Worm (Caenorhabditis elegans) whole organism, L3 larva: ENCODE data around the gene zzz-1.

Experiments used
- R02D3.7 ChIP-seq: fragments of 150-350 bp; optimal IDR thresholded peaks from 2 replicates; lab custom pipeline; 2014; ENCODE audit warnings: missing biosample characterization, missing genetic modification characterization
- ZK546.5 ChIP-seq: sonication (generic microtip); optimal IDR thresholded peaks from 2 replicates; lab custom pipeline; 2017; ENCODE audit warnings: missing biosample characterization, missing genetic modification characterization
- aly-2 ChIP-seq: fragments of 150-350 bp; optimal IDR thresholded peaks from 2 replicates; lab custom pipeline; 2014; ENCODE audit warnings: missing biosample characterization, missing genetic modification characterization
- ama-1 ChIP-seq: fragments of 150-350 bp; optimal IDR thresholded peaks from 2 replicates; lab custom pipeline; 2018
- ceh-16 ChIP-seq: sonication (generic microtip); optimal IDR thresholded peaks from 2 replicates; lab custom pipeline; 2017; ENCODE audit warnings: missing biosample characterization, missing genetic modification characterization
- ceh-28 ChIP-seq: fragments of 150-350 bp; optimal IDR thresholded peaks from 2 replicates; lab custom pipeline; 2014; ENCODE audit warnings: missing biosample characterization, missing genetic modification reagents, missing genetic modification characterization
- ceh-82 ChIP-seq: fragments of 150-350 bp; optimal IDR thresholded peaks from 2 replicates; lab custom pipeline; 2014; ENCODE audit warnings: missing biosample characterization, missing genetic modification characterization
- ceh-9 ChIP-seq: sonication (generic microtip); optimal IDR thresholded peaks from 2 replicates; lab custom pipeline; 2018; ENCODE audit warnings: missing biosample characterization, missing genetic modification characterization
- egl-27 ChIP-seq: sonication (generic microtip); optimal IDR thresholded peaks from 4 replicates; lab custom pipeline; 2017; ENCODE audit warnings: missing biosample characterization, missing genetic modification reagents, missing genetic modification characterization
- egl-5 ChIP-seq: fragments of 150-350 bp; optimal IDR thresholded peaks from 2 replicates; lab custom pipeline; 2017; ENCODE audit warnings: missing biosample characterization, missing genetic modification reagents, missing genetic modification characterization, inconsistent platforms
- elt-1 ChIP-seq: fragments of 150-350 bp; optimal IDR thresholded peaks from 2 replicates; lab custom pipeline; 2014; ENCODE audit warnings: missing biosample characterization, missing genetic modification characterization
- elt-2 ChIP-seq: sonication (generic microtip); optimal IDR thresholded peaks from 2 replicates; lab custom pipeline; 2016; ENCODE audit warnings: missing genetic modification reagents, mild to moderate bottlenecking, missing genetic modification characterization, missing compliant biosample characterization
- fkh-10 ChIP-seq: sonication (generic microtip); optimal IDR thresholded peaks from 2 replicates; lab custom pipeline; 2017; ENCODE audit warnings: missing biosample characterization, missing genetic modification reagents, missing genetic modification characterization
- fkh-2 ChIP-seq: fragments of 150-350 bp; optimal IDR thresholded peaks from 2 replicates; lab custom pipeline; 2014; ENCODE audit warnings: missing biosample characterization, missing genetic modification reagents, missing genetic modification characterization
- fos-1 ChIP-seq: fragments of 150-350 bp; optimal IDR thresholded peaks from 2 replicates; lab custom pipeline; 2014; ENCODE audit warnings: missing biosample characterization, missing genetic modification characterization
- hmg-11 ChIP-seq: sonication (generic microtip); optimal IDR thresholded peaks from 2 replicates; lab custom pipeline; 2016; ENCODE audit warnings: missing genetic modification characterization, missing compliant biosample characterization
- jun-1 ChIP-seq: fragments of 150-350 bp; optimal IDR thresholded peaks from 2 replicates; lab custom pipeline; 2014; ENCODE audit warnings: missing biosample characterization, missing genetic modification reagents, missing genetic modification characterization
- lin-15B ChIP-seq: fragments of 150-350 bp; optimal IDR thresholded peaks from 2 replicates; lab custom pipeline; 2014; ENCODE audit warnings: missing biosample characterization, missing genetic modification characterization
- lin-39 ChIP-seq: fragments of 150-350 bp; optimal IDR thresholded peaks from 2 replicates; lab custom pipeline; 2018; ENCODE audit warnings: missing biosample characterization, missing genetic modification reagents, missing genetic modification characterization
- lsy-12 ChIP-seq: sonication (generic microtip); optimal IDR thresholded peaks from 2 replicates; lab custom pipeline; 2016; ENCODE audit warnings: mild to moderate bottlenecking, missing genetic modification characterization, missing compliant biosample characterization
- mdl-1 ChIP-seq: fragments of 150-350 bp; optimal IDR thresholded peaks from 2 replicates; lab custom pipeline; 2014; ENCODE audit warnings: missing biosample characterization, missing genetic modification characterization
- mml-1 ChIP-seq: fragments of 150-350 bp; sonication (generic microtip); optimal IDR thresholded peaks from 3 replicates; lab custom pipeline; 2014; ENCODE audit warnings: missing biosample characterization, missing genetic modification characterization
- nfya-1 ChIP-seq: sonication (generic microtip); optimal IDR thresholded peaks from 2 replicates; lab custom pipeline; 2017; ENCODE audit warnings: missing genetic modification characterization, mild to moderate bottlenecking, missing compliant biosample characterization, antibody characterized with exemption, moderate library complexity; ENCODE audit not compliant: insufficient read depth
- nhr-11 ChIP-seq: fragments of 150-350 bp; optimal IDR thresholded peaks from 2 replicates; lab custom pipeline; 2014; ENCODE audit warnings: missing biosample characterization, missing genetic modification characterization
- nhr-12 ChIP-seq: fragments of 150-350 bp; optimal IDR thresholded peaks from 2 replicates; lab custom pipeline; 2014; ENCODE audit warnings: missing biosample characterization, missing genetic modification characterization
- nhr-23 ChIP-seq: fragments of 150-350 bp; optimal IDR thresholded peaks from 2 replicates; lab custom pipeline; 2014; ENCODE audit warnings: missing biosample characterization, missing genetic modification reagents, missing genetic modification characterization
- nhr-237 ChIP-seq: fragments of 150-350 bp; optimal IDR thresholded peaks from 2 replicates; lab custom pipeline; 2014; ENCODE audit warnings: missing biosample characterization, missing genetic modification characterization
- nhr-25 ChIP-seq: sonication (generic microtip); optimal IDR thresholded peaks from 2 replicates; lab custom pipeline; 2017; ENCODE audit warnings: missing biosample characterization, missing genetic modification characterization
- nhr-28 ChIP-seq: fragments of 150-350 bp; optimal IDR thresholded peaks from 2 replicates; lab custom pipeline; 2014; ENCODE audit warnings: missing biosample characterization, missing genetic modification characterization
- nhr-43 ChIP-seq: sonication (generic microtip); optimal IDR thresholded peaks from 2 replicates; lab custom pipeline; 2016; ENCODE audit warnings: mild to moderate bottlenecking, missing genetic modification characterization, missing compliant biosample characterization; ENCODE audit not compliant: poor library complexity, severe bottlenecking
- nhr-67 ChIP-seq: fragments of 150-350 bp; optimal IDR thresholded peaks from 2 replicates; lab custom pipeline; 2014; ENCODE audit warnings: missing biosample characterization, missing genetic modification characterization
- nhr-76 ChIP-seq: fragments of 150-350 bp; sonication (generic microtip); optimal IDR thresholded peaks from 5 replicates; lab custom pipeline; 2014; ENCODE audit warnings: missing biosample characterization, missing genetic modification characterization
- nhr-77 ChIP-seq: fragments of 150-350 bp; optimal IDR thresholded peaks from 2 replicates; lab custom pipeline; 2014; ENCODE audit warnings: missing biosample characterization, missing genetic modification characterization
- pha-4 ChIP-seq: fragments of 150-350 bp; optimal IDR thresholded peaks from 2 replicates; lab custom pipeline; 2014; ENCODE audit warnings: missing biosample characterization, missing genetic modification reagents, missing genetic modification characterization
- sea-2 ChIP-seq: fragments of 150-350 bp; sonication (generic microtip); optimal IDR thresholded peaks from 4 replicates; lab custom pipeline; 2014; ENCODE audit warnings: missing biosample characterization, missing genetic modification reagents, missing genetic modification characterization
- skn-1 ChIP-seq: fragments of 150-350 bp; optimal IDR thresholded peaks from 2 replicates; lab custom pipeline; 2014; ENCODE audit warnings: missing biosample characterization, missing genetic modification characterization
- snpc-4 ChIP-seq: fragments of 150-350 bp; optimal IDR thresholded peaks from 2 replicates; lab custom pipeline; 2014; ENCODE audit warnings: missing biosample characterization, missing genetic modification characterization
- tbx-2 ChIP-seq: sonication (generic microtip); optimal IDR thresholded peaks from 2 replicates; lab custom pipeline; 2016; ENCODE audit warnings: mild to moderate bottlenecking, missing genetic modification characterization, missing compliant biosample characterization
- unc-39 ChIP-seq: sonication (generic microtip); optimal IDR thresholded peaks from 4 replicates; lab custom pipeline; 2017; ENCODE audit warnings: missing biosample characterization, missing genetic modification characterization
- unc-62 ChIP-seq: fragments of 150-350 bp; sonication (generic microtip); optimal IDR thresholded peaks from 4 replicates; lab custom pipeline; 2014; ENCODE audit warnings: missing biosample characterization, missing genetic modification reagents, missing genetic modification characterization
- zag-1 ChIP-seq: fragments of 150-350 bp; optimal IDR thresholded peaks from 2 replicates; lab custom pipeline; 2014; ENCODE audit warnings: missing biosample characterization, missing genetic modification characterization
- ztf-4 ChIP-seq: fragments of 150-350 bp; optimal IDR thresholded peaks from 2 replicates; lab custom pipeline; 2014; ENCODE audit warnings: missing biosample characterization, missing genetic modification characterization

The zzz-1 gene

DNA sequence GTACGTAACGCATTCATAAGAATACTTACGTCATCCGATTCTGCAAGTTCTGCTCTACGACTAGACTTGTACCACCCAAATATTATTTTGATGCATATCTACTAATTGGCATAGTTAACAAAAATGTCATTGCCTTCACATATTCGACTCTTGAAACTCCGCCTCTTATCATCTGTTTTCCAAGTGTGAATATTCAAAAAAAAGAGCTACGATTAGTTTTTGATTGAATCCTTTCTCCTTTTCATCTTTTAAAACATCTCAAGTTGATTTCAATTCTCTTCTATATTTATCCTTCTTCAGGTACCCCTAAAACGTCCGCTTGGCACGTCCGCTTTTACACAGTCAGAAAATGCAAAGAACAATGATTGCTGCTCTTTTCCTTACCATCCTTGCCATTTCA is 39.0 kb upstream of the zzz-1 start, which contains the start of gene F17C11.2:
TSS of gene F17C11.2 (plus strand) at position 301 of the 400 bp plus-strand sequence.
- TF ChIP-seq nhr-28 (tag; lab: Kevin White, UChicago) (no peak), ceh-82 (tag; lab: Kevin White, UChicago) (no peak), ama-1 (no peak), lsy-12 (tag; lab: Kevin White, UChicago) (no peak), ceh-28 (tag; lab: Kevin White, UChicago) (no peak), ZK546.5 (no peak), nhr-43 (tag; lab: Kevin White, UChicago) (no peak), lin-15B (no peak), hmg-11 (tag; lab: Kevin White, UChicago) (no peak), nhr-25 (tag; lab: Kevin White, UChicago) (no peak)

DNA sequence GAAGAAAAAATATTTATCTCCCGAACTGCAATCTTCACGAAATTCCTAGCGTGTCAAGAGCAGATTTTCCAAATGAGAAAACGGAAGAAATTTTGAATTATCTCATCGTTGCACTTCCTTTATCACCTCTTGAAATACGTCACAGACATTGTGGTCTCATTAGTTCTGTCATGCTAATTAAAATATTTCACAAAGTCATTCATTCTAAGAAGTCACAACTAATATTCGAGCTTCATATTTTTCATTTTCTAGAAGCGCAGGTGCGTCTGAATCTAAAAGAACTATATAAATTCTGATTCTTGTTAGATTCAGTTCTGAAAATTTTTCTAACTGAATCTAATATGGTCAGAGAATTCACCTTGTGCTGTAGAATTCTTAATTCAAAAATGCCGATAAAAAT is 38.2 kb upstream of the zzz-1 start:
- no peak for TF ChIP-seq aly-2
- no peak for TF ChIP-seq nhr-12 (tag; lab: Kevin White, UChicago)
- TF ChIP-seq fos-1 = no peak

DNA sequence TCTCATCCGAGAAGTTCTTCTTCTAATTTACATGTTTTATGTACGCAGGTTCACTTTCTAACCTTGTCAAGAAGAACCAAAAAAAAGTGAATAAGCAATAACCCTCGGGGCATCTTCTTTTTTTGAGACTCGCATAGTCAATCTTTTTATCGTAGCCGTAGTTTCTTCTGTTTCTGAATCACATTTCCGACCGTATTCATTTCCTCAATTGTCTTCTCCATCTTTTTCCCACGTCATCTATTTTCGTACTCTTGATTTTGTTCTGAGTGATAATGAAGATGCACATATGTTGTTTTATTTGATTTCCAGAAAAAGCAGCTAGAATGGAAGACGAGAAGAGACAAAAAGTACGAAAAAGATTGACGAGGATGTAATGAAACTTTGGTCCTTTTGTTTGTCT is 35.9 kb upstream of the zzz-1 start:
- peak; percentile 74 for TF ChIP-seq fkh-10 (GFP tag; lab: Kevin White, UChicago)
- TF ChIP-seq lin-39 (tag; lab: Kevin White, UChicago) = no peak
- no peak for TF ChIP-seq tbx-2

DNA sequence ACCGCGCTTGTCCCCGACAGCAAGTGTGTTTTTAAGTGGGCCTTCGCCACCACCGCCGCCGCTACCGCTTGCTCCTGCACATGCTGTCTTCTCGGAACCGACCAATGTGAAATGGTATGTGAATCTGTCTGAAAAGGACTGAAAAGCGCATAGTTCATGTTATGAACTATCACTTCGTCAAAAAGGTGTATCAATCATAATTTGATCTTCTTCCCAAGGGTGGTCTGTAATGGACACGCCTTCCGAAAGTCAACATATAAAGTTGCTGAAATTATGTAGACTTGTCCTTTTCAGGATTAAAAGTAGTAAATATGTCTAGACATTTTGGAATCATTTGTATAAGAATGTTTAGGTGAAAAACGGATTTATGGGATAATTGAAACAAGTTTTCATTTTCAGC is 33.2 kb upstream of the zzz-1 start, which contains the start of gene zip-9:
TSS of gene zip-9 (plus strand) at position 301 of the 400 bp plus-strand sequence.
- TF ChIP-seq egl-27 (tag; lab: Kevin White, UChicago) (no peak), nfya-1 (tag; lab: Kevin White, UChicago) (no peak)
- TF ChIP-seq, all 47 proteins: peak for 0

DNA sequence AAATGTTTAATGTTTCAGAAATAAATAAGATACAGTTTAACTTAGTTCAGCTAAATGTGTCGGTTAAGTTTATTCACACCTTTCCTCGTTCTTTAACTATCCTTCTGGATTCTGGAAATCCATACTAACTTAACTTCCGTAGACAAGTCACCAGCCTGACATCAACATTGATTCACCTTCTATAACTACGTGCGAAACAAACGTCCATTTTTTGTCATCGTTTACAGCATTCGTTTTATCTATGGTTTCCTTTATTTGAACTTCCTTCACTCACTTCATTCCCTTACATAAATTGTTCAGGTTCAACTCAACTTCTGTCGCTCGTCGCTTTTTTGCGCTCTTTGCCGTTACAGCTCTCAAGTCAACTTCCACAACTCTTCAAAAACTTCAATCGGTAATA is 32.2 kb upstream of the zzz-1 start, which contains the start of gene F17C11.26:
TSS of gene F17C11.26 (plus strand) at position 301 of the 400 bp plus-strand sequence.
- TF ChIP-seq ceh-16 (tag; lab: Kevin White, UChicago) = no peak

DNA sequence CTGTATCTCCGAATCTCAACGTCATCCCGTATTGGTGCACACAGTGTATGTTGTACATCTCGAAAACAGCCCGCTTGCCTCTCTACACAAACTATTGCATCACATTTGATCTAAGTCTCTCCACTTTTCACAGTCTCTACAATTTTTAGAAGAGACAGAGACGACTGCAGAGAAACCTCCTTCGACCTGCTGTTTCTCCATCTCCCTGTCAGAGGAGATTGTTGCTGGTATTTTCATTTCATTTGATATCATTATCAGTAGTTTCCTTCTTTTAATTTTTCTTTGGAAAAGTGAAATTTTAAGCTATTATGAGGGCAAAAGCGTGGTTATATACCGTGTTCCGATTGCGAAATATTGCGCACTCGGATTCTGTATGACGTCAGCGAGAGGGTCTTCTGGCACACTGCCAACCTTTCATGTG is 31.6 kb upstream of the zzz-1 start:
- TF ChIP-seq egl-5 (tag; lab: Kevin White, UChicago) (no peak), mml-1 (no peak), fkh-10 (GFP tag; lab: Kevin White, UChicago) (peak; percentile 32), snpc-4 (tag; lab: Kevin White, UChicago) (peak; percentile 39), nhr-76 (tag; lab: Kevin White, UChicago) (peak; percentile 20), unc-39 (no peak), egl-27 (tag; lab: Kevin White, UChicago) (peak; percentile 31), ceh-9 (tag; lab: Kevin White, UChicago) (no peak), mdl-1 (tag; lab: Kevin White, UChicago) (no peak), nhr-11 (no peak), nhr-43 (tag; lab: Kevin White, UChicago) (peak; percentile 44), lsy-12 (tag; lab: Kevin White, UChicago) (no peak), ceh-82 (tag; lab: Kevin White, UChicago) (no peak), lin-15B (peak; percentile 35), elt-1 (peak; percentile 58), nhr-23 (tag; lab: Kevin White, UChicago) (peak; percentile 60), skn-1 (tag; lab: Kevin White, UChicago) (peak; percentile 39), zag-1 (tag; lab: Kevin White, UChicago) (no peak), nfya-1 (tag; lab: Kevin White, UChicago) (peak; percentile 76), unc-62 (GFP tag; lab: Kevin White, UChicago) (peak; percentile 36), ZK546.5 (no peak), fos-1 (no peak), R02D3.7 (tag; lab: Kevin White, UChicago) (peak; percentile 26), elt-2 (tag; lab: Kevin White, UChicago) (peak; percentile 94), nhr-67 (no peak), ztf-4 (tag; lab: Kevin White, UChicago) (no peak), sea-2 (GFP tag; lab: Kevin White, UChicago) (no peak), nhr-237 (no peak), nhr-28 (tag; lab: Kevin White, UChicago) (no peak), nhr-25 (tag; lab: Kevin White, UChicago) (peak; percentile 19), aly-2 (no peak), ceh-28 (tag; lab: Kevin White, UChicago) (peak; percentile 50), nhr-77 (tag; lab: Kevin White, UChicago) (no peak), jun-1 (tag; lab: Kevin White, UChicago) (peak; percentile 44), ama-1 (peak; percentile 75), pha-4 (tag; lab: Kevin White, UChicago) (peak; percentile 60), fkh-2 (tag; lab: Kevin White, UChicago) (no peak), hmg-11 (tag; lab: Kevin White, UChicago) (peak; percentile 70)
